Fruit fly (Drosophila melanogaster): Measurements from ENCODE around the gene CG1486.
A peak's percentile ranks its signal among the peaks of the same experiment; 100 is the strongest.

CG1486 gene

dm6 chrX:21319202-21319772 lies 4.6 kb upstream of the CG1486 start, which contains the start of the genes SLIRP1 and anox (continued):
- TF ChIP-seq Hand (GFP tag; optimal IDR thresholded peaks at IDR 0.05) = peak; percentile 79
- peak; percentile 62 for TF ChIP-seq Mes4 (GFP tag; optimal IDR thresholded peaks at IDR 0.05)
- peak; percentile 63; the same call in 3 of the 4 replicates for TF ChIP-seq Gug (GFP tag; IDR thresholded peaks at IDR 0.05)
- TF ChIP-seq CTCF (GFP tag; optimal IDR thresholded peaks at IDR 0.05) = peak; percentile 36
- TF ChIP-seq croc (GFP tag; conservative IDR thresholded peaks at IDR 0.05) = peak; percentile 71
- peak; percentile 28 for TF ChIP-seq CG10565 (GFP tag; optimal IDR thresholded peaks at IDR 0.05)
- peak; percentile 61; the same call in 2 of the 3 replicates for TF ChIP-seq CG34422 (GFP tag; IDR thresholded peaks at IDR 0.05)
- peak; percentile 77 for TF ChIP-seq CG10543 (GFP tag; optimal IDR thresholded peaks at IDR 0.05)
- TF ChIP-seq CG9817 (tag; optimal IDR thresholded peaks at IDR 0.05) = peak; percentile 85
- no peak for TF ChIP-seq ftz-f1 (GFP tag; optimal IDR thresholded peaks at IDR 0.05)
- peak; percentile 80 for TF ChIP-seq Dbx (GFP tag; IDR thresholded peaks at IDR 0.05)
- peak; percentile 87 for TF ChIP-seq Vsx1 (GFP tag; optimal IDR thresholded peaks at IDR 0.05)
- peak; percentile 72 for TF ChIP-seq CG9609 (GFP tag; optimal IDR thresholded peaks at IDR 0.05)
- peak; percentile 79 for TF ChIP-seq BtbVII (GFP tag; optimal IDR thresholded peaks at IDR 0.05)
- TF ChIP-seq CG14667 (GFP tag; IDR thresholded peaks at IDR 0.05) = peak; percentile 60
- TF ChIP-seq CG8388 (GFP tag; optimal IDR thresholded peaks at IDR 0.05) = peak; percentile 86
- peak; percentile 91 for TF ChIP-seq CG18619 (GFP tag; optimal IDR thresholded peaks at IDR 0.05)
- TF ChIP-seq Ets65A (GFP tag) = peak; percentile 68
- peak; percentile 37 for TF ChIP-seq repo (GFP tag; optimal IDR thresholded peaks at IDR 0.05)
- peak; percentile 18 for TF ChIP-seq btn (GFP tag; optimal IDR thresholded peaks at IDR 0.05)
- no peak for TF ChIP-seq Neu2 (GFP tag; optimal IDR thresholded peaks at IDR 0.05; ENCODE audit: borderline replicate concordance)
- no peak for TF ChIP-seq CG17568 (GFP tag; optimal IDR thresholded peaks at IDR 0.05)
- TF ChIP-seq toy (GFP tag; IDR thresholded peaks at IDR 0.05) = peak; percentile 46; the same call in 1 of the 2 replicates
- peak; percentile 93 for TF ChIP-seq CG12391 (tag; optimal IDR thresholded peaks at IDR 0.05)
- TF ChIP-seq gcm2 (GFP tag; optimal IDR thresholded peaks at IDR 0.05) = peak; percentile 11
- TF ChIP-seq CG11093 (GFP tag; IDR thresholded peaks at IDR 0.05) = peak; percentile 67
- peak; percentile 22; the same call in 1 of the 2 replicates for TF ChIP-seq CG10321 (GFP tag; IDR thresholded peaks at IDR 0.05)
- peak; percentile 45 for TF ChIP-seq Myb (GFP tag; optimal IDR thresholded peaks at IDR 0.05)
- TF ChIP-seq CG7987 (GFP tag; optimal IDR thresholded peaks at IDR 0.05) = peak; percentile 66
- peak; percentile 61 for TF ChIP-seq Hmx (GFP tag; optimal IDR thresholded peaks at IDR 0.05)
- TF ChIP-seq CG17612 (GFP tag; IDR thresholded peaks at IDR 0.05) = no peak
- TF ChIP-seq gce (GFP tag; IDR thresholded peaks at IDR 0.05) = no peak; the same call in 2 of the 3 replicates
- peak; percentile 85 for TF ChIP-seq tgo (GFP tag; IDR thresholded peaks at IDR 0.05)
- TF ChIP-seq CG4360 (GFP tag; IDR thresholded peaks at IDR 0.05) = no peak
- peak; percentile 51 for TF ChIP-seq Atf3 (GFP tag; optimal IDR thresholded peaks at IDR 0.05)
- TF ChIP-seq sc (optimal IDR thresholded peaks at IDR 0.05) = no peak
- peak; percentile 72 for TF ChIP-seq sc (GFP tag; optimal IDR thresholded peaks at IDR 0.05)
- peak; percentile 69 for TF ChIP-seq CG5245 (GFP tag; optimal IDR thresholded peaks at IDR 0.05)
- TF ChIP-seq Fer1 (GFP tag; optimal IDR thresholded peaks at IDR 0.05) = peak; percentile 87
- TF ChIP-seq sna (GFP tag; IDR thresholded peaks at IDR 0.05; ENCODE audit: partially characterized antibody) = no peak
- TF ChIP-seq Bdp1 (GFP tag; optimal IDR thresholded peaks at IDR 0.05) = peak; percentile 56
- peak; percentile 67 for TF ChIP-seq CG12744 (GFP tag; optimal IDR thresholded peaks at IDR 0.05)
- peak; percentile 78 for TF ChIP-seq CrebB (tag; optimal IDR thresholded peaks at IDR 0.05)
- TF ChIP-seq stc (GFP tag; IDR thresholded peaks at IDR 0.05) = peak; percentile 58
- peak; percentile 86 for TF ChIP-seq gcm (GFP tag; optimal IDR thresholded peaks at IDR 0.05)
- TF ChIP-seq nmo (GFP tag; optimal IDR thresholded peaks at IDR 0.05) = peak; percentile 95
- peak; percentile 40 for TF ChIP-seq eyg (GFP tag; optimal IDR thresholded peaks at IDR 0.05)
- no peak for TF ChIP-seq Sin3A (optimal IDR thresholded peaks at IDR 0.05)
- peak; percentile 76 for TF ChIP-seq CG12236 (GFP tag; optimal IDR thresholded peaks at IDR 0.05)
- TF ChIP-seq CG7372 (GFP tag; IDR thresholded peaks at IDR 0.05) = peak; percentile 80
- no peak for TF ChIP-seq CG7745 (tag; optimal IDR thresholded peaks at IDR 0.05)
- peak; percentile 65 for TF ChIP-seq Dip3 (GFP tag; optimal IDR thresholded peaks at IDR 0.05)
